Fruit fly (Drosophila melanogaster) Kc167 (cell line): ENCODE measurements around the gene p53.

Source experiments
- Myc ChIP-seq: fragments of >200 bp; optimal IDR thresholded peaks from 2 replicates; lab custom pipeline; 2017; ENCODE audit warnings: missing external identifiers
- h ChIP-seq: fragments of >200 bp; optimal IDR thresholded peaks from 3 replicates; lab custom pipeline; 2018; ENCODE audit warnings: missing external identifiers
- insv ChIP-seq: fragments of >200 bp; optimal IDR thresholded peaks from 3 replicates; lab custom pipeline; 2018; ENCODE audit warnings: missing external identifiers
- psq ChIP-seq: fragments of >200 bp; optimal IDR thresholded peaks from 2 replicates; lab custom pipeline; 2017; ENCODE audit warnings: missing external identifiers

dm6 chr3R:23048690-23049118 is 5.2 kb downstream of the p53 start:
- no peak for TF ChIP-seq Myc (lab: Kevin White, UChicago)
- no peak for TF ChIP-seq h (lab: Kevin White, UChicago)
- TF ChIP-seq insv (lab: Kevin White, UChicago): no peak
- no peak for TF ChIP-seq psq (lab: Kevin White, UChicago)
